Worm (Caenorhabditis elegans) whole organism, L4 larva: ENCODE measurements around the gene toh-1.

Experiments
- F10B5.3 ChIP-seq: sonication (generic microtip); optimal IDR thresholded peaks from 2 replicates; lab custom pipeline; 2016; ENCODE audit warnings: mild to moderate bottlenecking, missing genetic modification characterization, missing compliant biosample characterization
- F37D6.2 ChIP-seq: sonication (generic microtip); optimal IDR thresholded peaks from 2 replicates; lab custom pipeline; 2016; ENCODE audit warnings: mild to moderate bottlenecking, missing genetic modification characterization, missing compliant biosample characterization
- F44E2.7 ChIP-seq: fragments of 200-800 bp; sonication (Bioruptor generic); IDR thresholded peaks from 2 replicates; pipeline ENCODE4 v2.1.2; 2022; ENCODE audit warnings: missing genetic modification characterization, missing compliant biosample characterization
- R02D3.7 ChIP-seq: fragments of 150-350 bp; sonication (generic microtip); optimal IDR thresholded peaks from 3 replicates; lab custom pipeline; 2014; ENCODE audit warnings: missing biosample characterization, missing genetic modification characterization
- T20F7.1 ChIP-seq: fragments of 200-800 bp; sonication (Bioruptor generic); optimal IDR thresholded peaks from 2 replicates; lab custom pipeline; 2018; ENCODE audit warnings: mild to moderate bottlenecking, missing genetic modification characterization, missing compliant biosample characterization
- Y75B8A.6 ChIP-seq: fragments of 200-800 bp; sonication (Bioruptor generic); IDR thresholded peaks from 2 replicates; pipeline ENCODE4 v1.3.6; 2022; ENCODE audit warnings: missing genetic modification reagents, missing genetic modification characterization, missing compliant biosample characterization
- aha-1 ChIP-seq: fragments of 150-350 bp; peaks from one replicate; lab custom pipeline; 2014; ENCODE audit warnings: missing biosample characterization, missing genetic modification characterization
- ama-1 ChIP-seq: fragments of 150-350 bp; optimal IDR thresholded peaks from 2 replicates; lab custom pipeline; 2014; ENCODE audit warnings: inconsistent platforms, mixed read lengths
- arid-1 ChIP-seq: fragments of 200-800 bp; sonication (Bioruptor generic); conservative IDR thresholded peaks from 2 replicates; pipeline ENCODE4 v1.3.6; 2022; ENCODE audit warnings: missing genetic modification reagents, missing genetic modification characterization, missing compliant biosample characterization
- ceh-20 ChIP-seq: fragments of 200-800 bp; sonication (Bioruptor generic); IDR thresholded peaks from 2 replicates; pipeline ENCODE4 v1.3.6; 2022; ENCODE audit warnings: missing genetic modification reagents, missing genetic modification characterization, missing compliant biosample characterization
- ceh-28 ChIP-seq: fragments of 150-350 bp; optimal IDR thresholded peaks from 2 replicates; lab custom pipeline; 2014; ENCODE audit warnings: missing biosample characterization, missing genetic modification reagents, missing genetic modification characterization
- ceh-32 ChIP-seq: sonication (generic microtip); optimal IDR thresholded peaks from 2 replicates; lab custom pipeline; 2016; ENCODE audit warnings: mild to moderate bottlenecking, missing genetic modification characterization, missing compliant biosample characterization; ENCODE audit not compliant: poor library complexity
- ceh-62 ChIP-seq: sonication (generic microtip); optimal IDR thresholded peaks from 2 replicates; lab custom pipeline; 2017; ENCODE audit warnings: missing biosample characterization, missing genetic modification characterization
- ces-1 ChIP-seq: fragments of 150-350 bp; sonication (generic microtip); optimal IDR thresholded peaks from 4 replicates; lab custom pipeline; 2014; ENCODE audit warnings: missing biosample characterization, missing genetic modification reagents, missing genetic modification characterization
- daf-12 ChIP-seq: fragments of 150-350 bp; optimal IDR thresholded peaks from 2 replicates; lab custom pipeline; 2014; ENCODE audit warnings: missing biosample characterization, missing genetic modification reagents, missing genetic modification characterization
- dmd-9 ChIP-seq: fragments of 200-800 bp; sonication (Bioruptor generic); IDR thresholded peaks from 2 replicates; pipeline ENCODE4 v1.3.6; 2022; ENCODE audit warnings: missing genetic modification reagents, missing genetic modification characterization, missing compliant biosample characterization
- hlh-11 ChIP-seq: fragments of 200-800 bp; sonication (Bioruptor generic); optimal IDR thresholded peaks from 2 replicates; lab custom pipeline; 2018; ENCODE audit warnings: mild to moderate bottlenecking, missing genetic modification characterization, missing compliant biosample characterization
- hmg-1.1 ChIP-seq: fragments of 200-800 bp; sonication (Bioruptor generic); IDR thresholded peaks from 2 replicates; pipeline ENCODE4 v1.3.6; 2022; ENCODE audit warnings: missing genetic modification reagents, missing genetic modification characterization, missing compliant biosample characterization
- lin-38 ChIP-seq: fragments of 200-800 bp; sonication (Bioruptor generic); IDR thresholded peaks from 2 replicates; pipeline ENCODE4 v1.3.6; 2022; ENCODE audit warnings: missing genetic modification reagents, missing genetic modification characterization, missing compliant biosample characterization
- lin-39 ChIP-seq: fragments of 150-350 bp; optimal IDR thresholded peaks from 2 replicates; lab custom pipeline; 2014; ENCODE audit warnings: missing biosample characterization, missing genetic modification reagents, missing genetic modification characterization
- lir-3 ChIP-seq: sonication (generic microtip); optimal IDR thresholded peaks from 2 replicates; lab custom pipeline; 2016; ENCODE audit warnings: mild to moderate bottlenecking, missing genetic modification characterization, missing compliant biosample characterization
- lsy-2 ChIP-seq, 2 experiments: fragments of 150-350 bp in 1 of 2; sonication (generic microtip) in 1 of 2; optimal IDR thresholded peaks; 2 replicates each; lab custom pipeline; 2014 to 2017; ENCODE audit warnings: missing biosample characterization in 2 of 2, missing genetic modification characterization in 2 of 2
- mdt-29 ChIP-seq: fragments of 200-800 bp; sonication (Bioruptor generic); IDR thresholded peaks from 2 replicates; pipeline ENCODE4 v1.3.6; 2022; ENCODE audit warnings: missing genetic modification reagents, missing genetic modification characterization, missing compliant biosample characterization
- mes-2 ChIP-seq: sonication (generic microtip); optimal IDR thresholded peaks from 2 replicates; lab custom pipeline; 2016; ENCODE audit warnings: missing genotype, mild to moderate bottlenecking, missing genetic modification characterization, missing compliant biosample characterization; ENCODE audit not compliant: poor library complexity, severe bottlenecking
- mxl-2 ChIP-seq: fragments of 200-800 bp; sonication (Bioruptor generic); conservative IDR thresholded peaks from 2 replicates; pipeline ENCODE4 v1.3.6; 2022; ENCODE audit warnings: missing genetic modification reagents, missing genetic modification characterization, missing compliant biosample characterization
- mxl-3 ChIP-seq: fragments of 200-800 bp; sonication (Bioruptor generic); optimal IDR thresholded peaks from 2 replicates; lab custom pipeline; 2018; ENCODE audit warnings: mild to moderate bottlenecking, missing genetic modification characterization, missing compliant biosample characterization
- nhr-10 ChIP-seq: fragments of 150-350 bp; optimal IDR thresholded peaks from 2 replicates; lab custom pipeline; 2014; ENCODE audit warnings: missing biosample characterization, missing genetic modification characterization
- nhr-102 ChIP-seq: sonication (generic microtip); optimal IDR thresholded peaks from 2 replicates; lab custom pipeline; 2016; ENCODE audit warnings: mild to moderate bottlenecking, missing genetic modification characterization, moderate library complexity, missing compliant biosample characterization
- nhr-11 ChIP-seq: fragments of 150-350 bp; optimal IDR thresholded peaks from 2 replicates; lab custom pipeline; 2014; ENCODE audit warnings: missing biosample characterization, missing genetic modification characterization
- nhr-237 ChIP-seq: sonication (generic microtip); optimal IDR thresholded peaks from 2 replicates; lab custom pipeline; 2017; ENCODE audit warnings: missing biosample characterization, missing genetic modification characterization
- nhr-28 ChIP-seq: fragments of 150-350 bp; optimal IDR thresholded peaks from 2 replicates; lab custom pipeline; 2014; ENCODE audit warnings: missing biosample characterization, missing genetic modification characterization
- nhr-41 ChIP-seq: fragments of 200-800 bp; sonication (Bioruptor generic); IDR thresholded peaks from 2 replicates; pipeline ENCODE4 v1.3.6; 2022; ENCODE audit warnings: missing genetic modification reagents, missing genetic modification characterization, missing compliant biosample characterization
- nhr-6 ChIP-seq: fragments of 150-350 bp; optimal IDR thresholded peaks from 2 replicates; lab custom pipeline; 2014; ENCODE audit warnings: missing biosample characterization, missing genetic modification characterization
- nhr-76 ChIP-seq: fragments of 150-350 bp; optimal IDR thresholded peaks from 2 replicates; lab custom pipeline; 2014; ENCODE audit warnings: missing biosample characterization, missing genetic modification characterization
- pha-4 ChIP-seq, 2 experiments: fragments of 150-350 bp in 1 of 2; fragments of 200-800 bp in 1 of 2; sonication (Bioruptor generic) in 1 of 2; IDR thresholded peaks in 1 of 2; optimal IDR thresholded peaks in 1 of 2; 2 replicates each; pipeline versions ENCODE4 v1.3.6 to Lab custom; 2014 to 2022; ENCODE audit warnings: missing genetic modification characterization in 2 of 2, missing genetic modification reagents in 2 of 2, missing biosample characterization in 1 of 2, missing compliant biosample characterization in 1 of 2
- php-3 ChIP-seq: fragments of 200-800 bp; sonication (Bioruptor generic); IDR thresholded peaks from 2 replicates; pipeline ENCODE4 v1.3.6; 2022; ENCODE audit warnings: missing genetic modification reagents, missing genetic modification characterization, missing compliant biosample characterization
- pqm-1 ChIP-seq: sonication (generic microtip); optimal IDR thresholded peaks from 2 replicates; lab custom pipeline; 2017; ENCODE audit warnings: missing biosample characterization, missing genetic modification characterization
- saeg-2 ChIP-seq: fragments of 200-800 bp; sonication (Bioruptor generic); IDR thresholded peaks from 2 replicates; pipeline ENCODE4 v1.3.6; 2022; ENCODE audit warnings: missing genetic modification reagents, missing genetic modification characterization, missing compliant biosample characterization
- skn-1 ChIP-seq: fragments of 150-350 bp; optimal IDR thresholded peaks from 2 replicates; lab custom pipeline; 2014; ENCODE audit warnings: missing biosample characterization, missing genetic modification characterization
- unc-39 ChIP-seq: sonication (generic microtip); optimal IDR thresholded peaks from 2 replicates; lab custom pipeline; 2017; ENCODE audit warnings: missing biosample characterization, missing genetic modification characterization
- unc-62 ChIP-seq, 3 experiments: fragments of 150-350 bp in 1 of 3; sonication (generic microtip); optimal IDR thresholded peaks in 2 of 3; peaks in 1 of 3; 1 replicate in 1 of 3; 2 replicates in 2 of 3; lab custom pipeline; 2014 to 2017; ENCODE audit warnings: missing biosample characterization in 3 of 3, missing genetic modification characterization in 3 of 3, missing genetic modification reagents in 3 of 3, missing genotype in 1 of 3
- vab-7 ChIP-seq: fragments of 200-800 bp; sonication (Bioruptor generic); IDR thresholded peaks from 2 replicates; pipeline ENCODE4 v1.3.6; 2022; ENCODE audit warnings: missing genetic modification reagents, missing genetic modification characterization, missing compliant biosample characterization
- zip-2 ChIP-seq: fragments of 150-350 bp; optimal IDR thresholded peaks from 2 replicates; lab custom pipeline; 2014; ENCODE audit warnings: missing biosample characterization, missing genetic modification characterization

Gene toh-1

ce11 chrIII:3807590-3807989, 1.2 kb downstream of the toh-1 start:
- no peak for TF ChIP-seq dmd-9 (GFP tag; lab: Robert Waterston, UW)
- peak; percentile 7 for TF ChIP-seq hlh-11 (tag; lab: Kevin White, UChicago)
- TF ChIP-seq, all 104 proteins: peak for 1

ce11 chrIII:3806883-3807282, 1.9 kb downstream of the toh-1 start:
- TF ChIP-seq pqm-1 (tag; lab: Kevin White, UChicago): no peak
- TF ChIP-seq vab-7 (GFP tag; lab: Robert Waterston, UW): no peak
- peak; percentile 95 for TF ChIP-seq aha-1 (tag; lab: Kevin White, UChicago)

ce11 chrIII:3804422-3804821, 4.4 kb downstream of the toh-1 start, which contains the start of gene xbx-5:
Gene xbx-5 (minus strand): TSS chrIII:3804477.
- TF ChIP-seq saeg-2 (no peak), ceh-32 (tag; lab: Kevin White, UChicago) (no peak), php-3 (no peak), nhr-10 (peak; percentile 39), ama-1 (lab: Kevin White, UChicago) (peak; percentile 9), F10B5.3 (no peak), nhr-76 (tag; lab: Kevin White, UChicago) (no peak), unc-39 (tag; lab: Kevin White, UChicago) (no peak), mxl-2 (GFP tag; lab: Robert Waterston, UW) (no peak), aha-1 (tag; lab: Kevin White, UChicago) (peak; percentile 91)
- TF ChIP-seq, all 104 proteins: peak for 3

- TF ChIP-seq unc-62 (GFP tag; optimal IDR thresholded peaks at IDR 0.05 in 1 of 2; lab: Kevin White, UChicago): peak in 1 of 2 experiments; percentile 73
- TF ChIP-seq unc-62 (tag; optimal IDR thresholded peaks at IDR 0.05; lab: Kevin White, UChicago): no peak
- no peak for TF ChIP-seq ces-1 (GFP tag; lab: Kevin White, UChicago)
- peak; percentile 64 for TF ChIP-seq aha-1 (tag; lab: Kevin White, UChicago)
- TF ChIP-seq pqm-1 (tag; lab: Kevin White, UChicago): no peak
These were observed 5.7 kb downstream of the toh-1 start for ce11 chrIII:3803113-3803512.

- TF ChIP-seq lin-38 (GFP tag; lab: Robert Waterston, UW) (peak; percentile 71), pha-4 (GFP tag; IDR thresholded peaks at IDR 0.05; lab: Robert Waterston, UW) (peak; percentile 88), pha-4 (tag; optimal IDR thresholded peaks at IDR 0.05; lab: Kevin White, UChicago) (peak; percentile 14), saeg-2 (peak; percentile 82; the same call in 1 of the 2 replicates), mxl-3 (peak; percentile 94), nhr-11 (tag; lab: Kevin White, UChicago) (peak; percentile 97), daf-12 (tag; lab: Kevin White, UChicago) (no peak), F44E2.7 (no peak), hmg-1.1 (GFP tag; lab: Robert Waterston, UW) (peak; percentile 94), ceh-62 (tag; lab: Kevin White, UChicago) (no peak), unc-39 (tag; lab: Kevin White, UChicago) (peak; percentile 4), Y75B8A.6 (GFP tag; lab: Robert Waterston, UW) (no peak), lin-39 (tag; lab: Kevin White, UChicago) (no peak), nhr-6 (tag; lab: Kevin White, UChicago) (peak; percentile 94), ceh-20 (peak; percentile 89), zip-2 (tag; lab: Kevin White, UChicago) (peak; percentile 74), R02D3.7 (no peak), lsy-2 (tag; optimal IDR thresholded peaks at IDR 0.05; lab: Kevin White, UChicago) (peak; percentile 90 to 95), nhr-102 (peak; percentile 83), aha-1 (tag; lab: Kevin White, UChicago) (peak; percentile 100), nhr-237 (tag; lab: Kevin White, UChicago) (no peak), nhr-41 (GFP tag; lab: Robert Waterston, UW) (no peak), ceh-28 (tag; lab: Kevin White, UChicago) (peak; percentile 90), lir-3 (no peak), T20F7.1 (GFP tag; lab: Kevin White, UChicago) (peak; percentile 73), arid-1 (GFP tag; lab: Robert Waterston, UW) (peak; percentile 56; the same call in 1 of the 2 replicates), skn-1 (tag; lab: Kevin White, UChicago) (peak; percentile 26), F37D6.2 (peak; percentile 89), mes-2 (tag; lab: Kevin White, UChicago) (peak; percentile 70), nhr-28 (peak; percentile 95), mdt-29 (GFP tag; lab: Robert Waterston, UW) (peak; percentile 86)
These were observed 7.4 kb downstream of the toh-1 start for ce11 chrIII:3801379-3801894.
